Worm (Caenorhabditis elegans): ENCODE data around the gene fbxc-27.

fbxc-27 gene

DNA sequence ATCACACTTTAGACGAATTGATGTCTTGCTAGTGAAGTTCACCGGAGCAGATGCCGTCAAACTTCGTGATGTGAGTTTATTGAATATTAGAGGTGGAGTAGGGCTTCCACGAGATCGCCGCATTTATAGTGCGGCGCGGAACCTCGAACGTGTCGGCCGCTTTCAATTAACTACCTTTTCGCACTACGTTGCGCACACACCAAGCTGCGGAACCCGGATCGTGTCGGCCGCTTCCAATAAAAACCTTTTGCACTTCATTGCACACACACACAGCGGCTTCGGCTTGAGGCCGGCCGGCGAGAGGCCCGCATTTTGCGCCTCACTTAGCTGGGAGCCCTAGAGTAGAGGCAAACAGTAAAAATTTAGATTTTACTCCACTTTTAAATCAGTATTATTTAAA lies 4.2 kb upstream of the fbxc-27 start:
- no peak for TF ChIP-seq nhr-11 (tag; optimal IDR thresholded peaks at IDR 0.05)
- TF ChIP-seq rnt-1 (tag; optimal IDR thresholded peaks at IDR 0.05): peak; percentile 69
- TF ChIP-seq nhr-19 (GFP tag; conservative IDR thresholded peaks at IDR 0.05): peak; percentile 41
- peak; percentile 93 for TF ChIP-seq snpc-4 (tag; optimal IDR thresholded peaks at IDR 0.05)
- no peak for TF ChIP-seq hpl-2 (GFP tag; optimal IDR thresholded peaks at IDR 0.05)

DNA sequence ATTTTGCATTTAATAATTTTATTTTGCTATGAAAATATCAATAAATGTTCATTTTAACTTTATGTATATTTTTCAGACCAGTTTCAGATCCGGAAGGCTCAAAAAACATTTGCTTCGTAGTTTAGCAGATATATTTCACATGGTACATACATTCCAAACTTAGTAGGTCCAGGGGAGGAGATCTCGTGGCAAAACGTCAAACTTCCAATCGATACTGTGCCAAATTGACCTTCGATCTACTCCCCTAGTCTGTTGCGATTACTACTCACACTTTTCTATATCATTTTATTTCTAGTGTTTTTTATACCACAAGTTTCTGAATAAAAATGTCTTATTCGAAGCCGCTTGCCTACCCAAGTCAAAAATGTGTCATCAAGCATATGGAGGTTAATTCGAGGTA lies 2.1 kb downstream of the fbxc-27 start, which contains the start of gene fbxc-31:
TSS of gene fbxc-31 (plus strand) at position 301 of the 400 bp plus-strand sequence.
- TF ChIP-seq zag-1 (tag; optimal IDR thresholded peaks at IDR 0.05) (no peak), efl-1 (optimal IDR thresholded peaks at IDR 0.05) (no peak), efl-1 (GFP tag; optimal IDR thresholded peaks at IDR 0.05 in 1 of 2) (peak in 1 of 2 experiments; percentile 15)

DNA sequence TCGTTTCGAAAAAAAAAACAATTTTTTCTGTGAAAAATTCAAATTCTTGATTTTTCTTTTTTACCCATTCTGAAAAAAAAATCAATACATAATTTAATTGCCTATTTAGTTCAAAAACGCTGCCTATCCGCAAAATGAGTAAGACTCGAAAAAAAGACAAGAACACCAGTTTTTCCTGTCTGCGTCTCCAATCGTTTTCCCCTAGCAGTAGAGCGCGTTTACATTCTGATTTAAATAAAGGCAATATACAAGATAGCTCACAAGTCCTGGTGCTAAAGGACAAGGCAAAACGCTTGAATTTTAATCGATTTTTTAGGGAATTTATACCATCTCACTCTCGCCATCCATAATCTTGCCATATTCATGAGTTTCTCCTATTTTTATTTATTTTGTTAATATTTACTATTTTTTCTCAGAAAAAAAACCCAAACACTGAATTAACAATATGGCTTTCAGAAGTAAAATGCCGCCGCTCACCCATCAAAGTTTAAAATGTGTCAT lies 3.7 kb downstream of the fbxc-27 start, which contains the start of gene fbxc-33:
TSS of gene fbxc-33 (plus strand) at position 451 of the 501 bp plus-strand sequence.
- TF ChIP-seq dpl-1 (GFP tag; optimal IDR thresholded peaks at IDR 0.05): peak in 2 of 3 experiments; percentile 27 to 62
- no peak for TF ChIP-seq isw-1 (GFP tag; IDR thresholded peaks at IDR 0.05)
- peak; percentile 38 for TF ChIP-seq skn-1 (tag; optimal IDR thresholded peaks at IDR 0.05)
- no peak for TF ChIP-seq blmp-1 (tag; optimal IDR thresholded peaks at IDR 0.05)
- TF ChIP-seq snpc-4 (tag; optimal IDR thresholded peaks at IDR 0.05): peak; percentile 13
- peak; percentile 4 for TF ChIP-seq nhr-20 (tag; optimal IDR thresholded peaks at IDR 0.05)
- TF ChIP-seq F16B12.6 (tag; optimal IDR thresholded peaks at IDR 0.05): peak; percentile 30
- peak; percentile 41 for TF ChIP-seq elt-2 (tag; optimal IDR thresholded peaks at IDR 0.05)
- TF ChIP-seq lsy-2 (tag; optimal IDR thresholded peaks at IDR 0.05): peak; percentile 31 to 66
- TF ChIP-seq nhr-76 (tag; optimal IDR thresholded peaks at IDR 0.05): no peak
- peak; percentile 29 for TF ChIP-seq C16A3.4 (tag; optimal IDR thresholded peaks at IDR 0.05)
- no peak for TF ChIP-seq nhr-11 (tag; optimal IDR thresholded peaks at IDR 0.05)
- peak; percentile 62 for TF ChIP-seq lin-15B (tag; optimal IDR thresholded peaks at IDR 0.05)
- peak; percentile 63 to 64 for TF ChIP-seq efl-1 (optimal IDR thresholded peaks at IDR 0.05)
- TF ChIP-seq efl-1 (GFP tag; optimal IDR thresholded peaks at IDR 0.05 in 1 of 2): peak; percentile 58 to 92
- peak; percentile 26 for TF ChIP-seq swsn-7 (tag; optimal IDR thresholded peaks at IDR 0.05)
- peak; percentile 57 for TF ChIP-seq lin-14 (GFP tag; optimal IDR thresholded peaks at IDR 0.05)
- peak; percentile 34 for TF ChIP-seq rnt-1 (tag; optimal IDR thresholded peaks at IDR 0.05)
- TF ChIP-seq lin-35 (GFP tag; optimal IDR thresholded peaks at IDR 0.05): peak; percentile 23 to 43
- TF ChIP-seq ceh-82 (tag; optimal IDR thresholded peaks at IDR 0.05): peak in 1 of 3 experiments; percentile 31
- TF ChIP-seq nhr-85 (tag): peak; percentile 0

DNA sequence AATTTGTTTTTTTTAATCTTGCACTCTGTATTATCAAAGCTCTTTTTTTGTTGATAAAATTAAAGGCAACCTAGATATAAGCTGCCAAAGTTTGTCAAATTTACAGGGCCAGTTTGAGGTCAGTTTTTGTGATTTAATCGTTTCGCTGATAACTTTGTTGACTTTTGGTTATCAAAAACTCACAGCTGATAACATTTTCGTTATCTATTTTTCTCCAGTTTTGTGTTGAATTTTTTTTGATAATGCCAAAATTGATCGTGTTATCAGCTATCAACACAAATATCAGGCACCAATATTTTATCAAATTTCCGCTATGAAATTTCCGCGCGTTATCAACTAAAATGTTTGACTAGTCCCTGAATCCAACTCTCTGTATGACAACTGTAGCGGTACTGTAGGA lies 5.6 kb downstream of the fbxc-27 start:
- peak in 1 of 2 experiments; percentile 48 for TF ChIP-seq lin-35 (GFP tag; optimal IDR thresholded peaks at IDR 0.05)
- TF ChIP-seq lin-14 (GFP tag; optimal IDR thresholded peaks at IDR 0.05): peak; percentile 27
- no peak for TF ChIP-seq ceh-82 (tag; optimal IDR thresholded peaks at IDR 0.05)
- no peak for TF ChIP-seq elt-3 (tag; optimal IDR thresholded peaks at IDR 0.05)
- TF ChIP-seq swsn-7 (tag; optimal IDR thresholded peaks at IDR 0.05): no peak
- TF ChIP-seq tlp-1 (tag; optimal IDR thresholded peaks at IDR 0.05): peak; percentile 91
- TF ChIP-seq pax-3 (tag; optimal IDR thresholded peaks at IDR 0.05): peak; percentile 73
- TF ChIP-seq ztf-4 (tag; optimal IDR thresholded peaks at IDR 0.05): no peak
- TF ChIP-seq lir-3 (tag; optimal IDR thresholded peaks at IDR 0.05; ENCODE audit: poor library complexity): no peak
- TF ChIP-seq elt-2 (tag; optimal IDR thresholded peaks at IDR 0.05): peak; percentile 100
- peak; percentile 100 for TF ChIP-seq pqm-1 (tag; optimal IDR thresholded peaks at IDR 0.05)
- peak; percentile 93 for TF ChIP-seq jun-1 (tag; optimal IDR thresholded peaks at IDR 0.05)
- TF ChIP-seq efl-1 (optimal IDR thresholded peaks at IDR 0.05): no peak
- peak in 1 of 2 experiments; percentile 83 for TF ChIP-seq efl-1 (GFP tag; optimal IDR thresholded peaks at IDR 0.05 in 1 of 2)
- no peak for TF ChIP-seq isw-1 (GFP tag; IDR thresholded peaks at IDR 0.05)
- TF ChIP-seq nhr-20 (tag; optimal IDR thresholded peaks at IDR 0.05): peak; percentile 42
- TF ChIP-seq nhr-90 (tag; optimal IDR thresholded peaks at IDR 0.05; ENCODE audit: poor library complexity): peak; percentile 31

DNA sequence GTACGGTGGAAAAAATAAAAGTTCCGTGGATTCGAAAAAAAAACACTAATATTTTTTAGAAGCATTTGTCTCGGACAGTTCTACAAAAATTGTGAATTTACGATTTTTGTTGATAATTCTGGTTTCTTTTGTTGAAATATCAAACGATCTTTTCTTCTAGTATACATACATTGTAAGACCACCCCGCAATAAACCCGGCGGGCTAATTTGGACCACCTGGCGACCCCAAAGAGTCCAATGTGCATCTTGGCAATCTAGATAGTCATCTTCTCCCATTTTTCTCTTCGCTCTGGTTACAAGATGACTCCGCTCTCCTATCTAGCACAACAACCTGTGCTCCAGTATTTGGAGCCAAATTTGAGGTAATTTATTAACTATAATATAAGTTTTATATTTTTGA lies 6.2 kb downstream of the fbxc-27 start, which contains the start of gene fbxc-29:
TSS of gene fbxc-29 (plus strand) at position 301 of the 400 bp plus-strand sequence.
- TF ChIP-seq ceh-88 (GFP tag; IDR thresholded peaks at IDR 0.05): no peak
- TF ChIP-seq alr-1 (tag; optimal IDR thresholded peaks at IDR 0.05; ENCODE audit: borderline replicate concordance): no peak
- TF ChIP-seq ces-1 (GFP tag; optimal IDR thresholded peaks at IDR 0.05): no peak
- peak; percentile 17 for TF ChIP-seq dsc-1 (tag; optimal IDR thresholded peaks at IDR 0.05)

Data from whole organism, L1 larva.